Fruit fly (Drosophila melanogaster) whole organism, embryonic: ENCODE data around the gene Cyp1.

Experiments
- Adf1 ChIP-seq: fragments of 200-800 bp; sonication (Bioruptor generic); IDR thresholded peaks from 2 replicates; pipeline ENCODE4 v1.3.6; 2022; ENCODE audit warnings: missing biosample characterization, missing genetic modification characterization
- Aef1 ChIP-seq: fragments of 200-800 bp; sonication (Bioruptor generic); IDR thresholded peaks from 3 replicates; pipeline ENCODE4 v1.3.6; 2022; ENCODE audit warnings: missing biosample characterization, missing genetic modification characterization
- Atf3 ChIP-seq: fragments of 200-800 bp; sonication (Bioruptor generic); optimal IDR thresholded peaks from 3 replicates; lab custom pipeline; 2016; ENCODE audit warnings: missing biosample characterization, missing genetic modification characterization
- CG10462 ChIP-seq: fragments of 200-800 bp; sonication (Bioruptor generic); optimal IDR thresholded peaks from 2 replicates; lab custom pipeline; 2016; ENCODE audit warnings: missing biosample characterization, missing genetic modification characterization
- CG11247 ChIP-seq: fragments of 200-800 bp; sonication (Bioruptor generic); IDR thresholded peaks from 2 replicates; pipeline ENCODE4 v1.3.6; 2022; ENCODE audit warnings: missing biosample characterization, missing genetic modification characterization
- CG11504 ChIP-seq: fragments of 200-800 bp; sonication (Bioruptor generic); optimal IDR thresholded peaks from 3 replicates; lab custom pipeline; 2019; ENCODE audit warnings: missing biosample characterization, mild to moderate bottlenecking, missing genetic modification characterization, moderate library complexity
- CG13123 ChIP-seq: fragments of 200-800 bp; sonication (Bioruptor generic); optimal IDR thresholded peaks from 2 replicates; lab custom pipeline; 2016; ENCODE audit warnings: missing biosample characterization, missing genetic modification characterization
- CG13775 ChIP-seq: fragments of 200-800 bp; sonication (Bioruptor generic); optimal IDR thresholded peaks from 3 replicates; lab custom pipeline; 2017; ENCODE audit warnings: missing biosample characterization, mild to moderate bottlenecking, missing genetic modification characterization
- CG14050 ChIP-seq: fragments of 200-800 bp; sonication (Bioruptor generic); IDR thresholded peaks from 3 replicates; pipeline ENCODE4 v1.3.6; 2022; ENCODE audit warnings: missing biosample characterization, missing genetic modification characterization
- CG14710 ChIP-seq: fragments of 200-800 bp; sonication (Bioruptor generic); optimal IDR thresholded peaks from 3 replicates; lab custom pipeline; 2019; ENCODE audit warnings: missing biosample characterization, mild to moderate bottlenecking, missing genetic modification characterization, moderate library complexity
- CG15696 ChIP-seq: fragments of 200-800 bp; sonication (Bioruptor generic); optimal IDR thresholded peaks from 2 replicates; lab custom pipeline; 2019; ENCODE audit warnings: missing biosample characterization, mild to moderate bottlenecking, missing genetic modification characterization, moderate library complexity
- CG16813 ChIP-seq: fragments of 200-800 bp; sonication (Bioruptor generic); IDR thresholded peaks from 3 replicates; pipeline ENCODE4 v1.3.6; 2022; ENCODE audit warnings: missing biosample characterization, missing genetic modification characterization; ENCODE audit not compliant: partially characterized antibody
- CG17359 ChIP-seq: fragments of 200-800 bp; sonication (Bioruptor generic); optimal IDR thresholded peaks from 3 replicates; lab custom pipeline; 2018; ENCODE audit warnings: missing biosample characterization, mild to moderate bottlenecking, missing genetic modification characterization, moderate library complexity
- CG32767 ChIP-seq: fragments of 200-800 bp; sonication (Bioruptor generic); IDR thresholded peaks from 2 replicates; pipeline ENCODE4 v1.3.6; 2022; ENCODE audit warnings: missing biosample characterization, missing genetic modification characterization
- CG32772 ChIP-seq: fragments of 200-800 bp; sonication (Bioruptor generic); IDR thresholded peaks from 2 replicates; pipeline ENCODE4 v1.3.6; 2022; ENCODE audit warnings: missing biosample characterization, missing genetic modification characterization
- CG4360 ChIP-seq: fragments of 200-800 bp; sonication (Bioruptor generic); IDR thresholded peaks from 2 replicates; pipeline ENCODE4 v1.3.6; 2022; ENCODE audit warnings: missing biosample characterization, missing genetic modification characterization
- CG6272 ChIP-seq: fragments of 200-800 bp; sonication (Bioruptor generic); IDR thresholded peaks from 2 replicates; pipeline ENCODE4 v1.3.6; 2022; ENCODE audit warnings: missing biosample characterization, missing genetic modification characterization
- CG7745 ChIP-seq: fragments of 200-800 bp; sonication (Bioruptor generic); optimal IDR thresholded peaks from 2 replicates; lab custom pipeline; 2018; ENCODE audit warnings: missing biosample characterization, mild to moderate bottlenecking, missing genetic modification characterization, moderate library complexity
- CG8944 ChIP-seq: fragments of 200-800 bp; sonication (Bioruptor generic); optimal IDR thresholded peaks from 3 replicates; lab custom pipeline; 2016; ENCODE audit warnings: missing biosample characterization, missing genetic modification characterization
- CG9215 ChIP-seq: fragments of 200-800 bp; sonication (Bioruptor generic); IDR thresholded peaks from 2 replicates; pipeline ENCODE4 v1.3.6; 2022; ENCODE audit warnings: missing biosample characterization, missing genetic modification characterization
- CG9437 ChIP-seq: fragments of 200-800 bp; sonication (Bioruptor generic); optimal IDR thresholded peaks from 2 replicates; lab custom pipeline; 2018; ENCODE audit warnings: missing biosample characterization, mild to moderate bottlenecking, missing genetic modification characterization
- CG9797 ChIP-seq: fragments of 200-800 bp; sonication (Bioruptor generic); optimal IDR thresholded peaks from 3 replicates; lab custom pipeline; 2018; ENCODE audit warnings: missing biosample characterization, mild to moderate bottlenecking, missing genetic modification characterization
- Camta ChIP-seq: fragments of 200-800 bp; sonication (Bioruptor generic); optimal IDR thresholded peaks from 2 replicates; lab custom pipeline; 2016; ENCODE audit warnings: missing biosample characterization, missing genetic modification characterization
- CrebB ChIP-seq: fragments of 200-800 bp; sonication (Bioruptor generic); optimal IDR thresholded peaks from 3 replicates; lab custom pipeline; 2018; ENCODE audit warnings: missing biosample characterization, mild to moderate bottlenecking, missing genetic modification characterization
- Dek ChIP-seq: fragments of 200-800 bp; sonication (Bioruptor generic); optimal IDR thresholded peaks from 3 replicates; lab custom pipeline; 2019; ENCODE audit warnings: missing biosample characterization, mild to moderate bottlenecking, missing genetic modification characterization, moderate library complexity
- HLHmδ ChIP-seq: fragments of 200-800 bp; sonication (Bioruptor generic); optimal IDR thresholded peaks from 2 replicates; lab custom pipeline; 2018; ENCODE audit warnings: missing biosample characterization, mild to moderate bottlenecking, missing genetic modification characterization, moderate library complexity
- Hand ChIP-seq: fragments of 200-800 bp; sonication (Bioruptor generic); optimal IDR thresholded peaks from 2 replicates; lab custom pipeline; 2017; ENCODE audit warnings: mild to moderate bottlenecking, missing biosample characterization, missing genetic modification reagents, missing genetic modification characterization
- Hey ChIP-seq: fragments of 200-800 bp; sonication (Bioruptor generic); optimal IDR thresholded peaks from 3 replicates; lab custom pipeline; 2018; ENCODE audit warnings: missing biosample characterization, mild to moderate bottlenecking, missing genetic modification characterization
- Lim3 ChIP-seq: fragments of 200-800 bp; sonication (Bioruptor generic); IDR thresholded peaks from 2 replicates; pipeline ENCODE4 v1.3.6; 2022; ENCODE audit warnings: missing biosample characterization, missing genetic modification characterization
- Max ChIP-seq: fragments of 200-800 bp; sonication (Bioruptor generic); optimal IDR thresholded peaks from 2 replicates; lab custom pipeline; 2016; ENCODE audit warnings: missing biosample characterization, mild to moderate bottlenecking, missing genetic modification characterization
- Sry-δ ChIP-seq: fragments of 200-800 bp; sonication (Bioruptor generic); optimal IDR thresholded peaks from 2 replicates; lab custom pipeline; 2016; ENCODE audit warnings: missing biosample characterization, missing genetic modification characterization
- TFAM ChIP-seq: fragments of 200-800 bp; sonication (Bioruptor generic); optimal IDR thresholded peaks from 2 replicates; lab custom pipeline; 2017; ENCODE audit warnings: missing biosample characterization, missing genetic modification characterization, inconsistent platforms
- Vsx1 ChIP-seq: fragments of 200-800 bp; sonication (Bioruptor generic); optimal IDR thresholded peaks from 2 replicates; lab custom pipeline; 2017; ENCODE audit warnings: missing biosample characterization, mild to moderate bottlenecking, missing genetic modification characterization, missing genetic modification reagents
- Xrp1 ChIP-seq: fragments of 200-800 bp; sonication (Bioruptor generic); IDR thresholded peaks from 2 replicates; pipeline ENCODE4 v1.3.6; 2022; ENCODE audit warnings: missing biosample characterization, missing genetic modification characterization
- ab ChIP-seq: fragments of 200-800 bp; sonication (Bioruptor generic); optimal IDR thresholded peaks from 2 replicates; lab custom pipeline; 2016; ENCODE audit warnings: missing biosample characterization, missing genetic modification characterization
- bcd ChIP-seq: fragments of 200-800 bp; sonication (Bioruptor generic); optimal IDR thresholded peaks from 2 replicates; lab custom pipeline; 2017; ENCODE audit warnings: missing biosample characterization, mild to moderate bottlenecking, missing genetic modification characterization
- bowl ChIP-seq: fragments of 200-800 bp; sonication (Bioruptor generic); IDR thresholded peaks from 2 replicates; pipeline ENCODE4 v1.3.6; 2022; ENCODE audit warnings: missing biosample characterization, missing genetic modification characterization
- cg ChIP-seq: fragments of 200-800 bp; sonication (Bioruptor generic); optimal IDR thresholded peaks from 3 replicates; lab custom pipeline; 2019; ENCODE audit warnings: missing biosample characterization, mild to moderate bottlenecking, missing genetic modification characterization, moderate library complexity
- chif ChIP-seq, 2 experiments: fragments of 200-800 bp; sonication (Bioruptor generic); optimal IDR thresholded peaks; 3 replicates each; lab custom pipeline; 2016; ENCODE audit warnings: missing biosample characterization in 2 of 2, missing genetic modification characterization in 2 of 2
- chinmo ChIP-seq: fragments of 200-800 bp; sonication (Bioruptor generic); IDR thresholded peaks from 4 replicates; pipeline ENCODE4 v1.3.6; 2022; ENCODE audit warnings: missing biosample characterization, missing genetic modification characterization; ENCODE audit not compliant: partially characterized antibody
- dmrt11E ChIP-seq: fragments of 200-800 bp; sonication (Bioruptor generic); optimal IDR thresholded peaks from 3 replicates; lab custom pipeline; 2018; ENCODE audit warnings: missing biosample characterization, mild to moderate bottlenecking, missing genetic modification characterization, moderate library complexity
- eve ChIP-seq, 2 experiments: fragments of >200 bp; optimal IDR thresholded peaks; 2 replicates each; lab custom pipeline; 2017; ENCODE audit warnings: missing biosample characterization in 2 of 2, missing genetic modification characterization in 2 of 2
- gem ChIP-seq: fragments of 200-800 bp; sonication (Bioruptor generic); optimal IDR thresholded peaks from 2 replicates; lab custom pipeline; 2019; ENCODE audit warnings: missing biosample characterization, mild to moderate bottlenecking, missing genetic modification characterization, moderate library complexity
- gt ChIP-seq: fragments of 200-800 bp; sonication (Bioruptor generic); IDR thresholded peaks from 2 replicates; pipeline ENCODE4 v1.3.6; 2022; ENCODE audit warnings: missing biosample characterization, missing genetic modification characterization
- oc ChIP-seq: fragments of 200-800 bp; sonication (Bioruptor generic); optimal IDR thresholded peaks from 2 replicates; lab custom pipeline; 2018; ENCODE audit warnings: missing biosample characterization, mild to moderate bottlenecking, missing genetic modification characterization, moderate library complexity
- salm ChIP-seq: fragments of 200-800 bp; sonication (Bioruptor generic); optimal IDR thresholded peaks from 2 replicates; lab custom pipeline; 2018; ENCODE audit warnings: missing biosample characterization, mild to moderate bottlenecking, missing genetic modification characterization
- sd ChIP-seq: fragments of 200-800 bp; sonication (Bioruptor generic); optimal IDR thresholded peaks from 3 replicates; lab custom pipeline; 2018; ENCODE audit warnings: missing biosample characterization, mild to moderate bottlenecking, missing genetic modification characterization, moderate library complexity
- sima ChIP-seq: fragments of 200-800 bp; sonication (Bioruptor generic); optimal IDR thresholded peaks from 2 replicates; lab custom pipeline; 2016; ENCODE audit warnings: missing biosample characterization, missing genetic modification characterization
- ssp ChIP-seq: fragments of 200-800 bp; sonication (Bioruptor generic); IDR thresholded peaks from 2 replicates; pipeline ENCODE4 v1.3.6; 2022; ENCODE audit warnings: missing biosample characterization, missing genetic modification characterization
- tll ChIP-seq, 2 experiments: fragments of 200-800 bp in 1 of 2; fragments of >200 bp in 1 of 2; sonication (Bioruptor generic) in 1 of 2; optimal IDR thresholded peaks; 2 replicates each; lab custom pipeline; 2017 to 2019; ENCODE audit warnings: missing biosample characterization in 2 of 2, missing genetic modification characterization in 2 of 2, mild to moderate bottlenecking in 1 of 2, moderate library complexity in 1 of 2

Gene Cyp1

DNA sequence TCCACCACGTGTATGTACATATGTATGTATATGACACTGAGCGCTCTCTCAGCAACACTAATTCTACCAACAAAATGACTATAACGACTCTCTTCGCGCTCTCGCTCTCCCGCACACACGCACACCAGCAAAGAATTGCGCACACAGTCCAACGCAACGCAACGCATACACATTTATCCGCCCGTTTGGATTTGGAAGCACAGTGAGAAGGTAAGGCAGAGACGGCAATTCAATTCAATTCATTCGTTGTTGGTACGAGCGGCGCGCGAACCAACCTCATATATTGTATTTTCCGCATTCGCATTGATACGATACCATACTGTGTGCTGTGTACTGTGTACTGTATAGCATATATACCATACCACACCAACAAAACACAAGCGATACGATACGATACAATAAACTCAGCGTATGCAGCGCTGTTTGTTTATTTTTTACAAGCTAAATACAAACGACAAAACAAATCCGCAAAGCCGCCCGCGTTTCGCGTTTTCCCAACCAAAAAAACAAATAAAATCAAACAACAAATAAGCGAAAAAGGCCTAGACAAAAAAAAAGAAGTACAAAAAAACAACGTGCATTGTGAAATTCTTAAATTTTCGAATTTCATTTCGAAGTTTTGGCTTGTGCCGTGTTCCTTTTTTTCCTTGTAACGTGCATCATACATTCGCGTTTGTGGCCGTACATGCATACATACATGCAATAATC, 13.4 kb upstream of the Cyp1 start, which contains the start of the genes CG9921 and Dsp1 (continued):
- TF ChIP-seq CG13123 (GFP tag; lab: Kevin White, UChicago) (no peak), CG9437 (GFP tag; lab: Kevin White, UChicago) (no peak), gem (no peak), ssp (no peak), TFAM (GFP tag; lab: Kevin White, UChicago) (no peak), eve (GFP tag; optimal IDR thresholded peaks at IDR 0.05; lab: Kevin White, UChicago) (peak in 1 of 2 experiments; percentile 56), Lim3 (GFP tag; lab: Robert Waterston, UW) (no peak), bcd (GFP tag; lab: Kevin White, UChicago) (no peak), Vsx1 (GFP tag; lab: Kevin White, UChicago) (no peak), Dek (tag; lab: Kevin White, UChicago) (no peak), gt (GFP tag; lab: Robert Waterston, UW) (no peak), CG4360 (no peak), tll (GFP tag; optimal IDR thresholded peaks at IDR 0.05; lab: Kevin White, UChicago) (no peak), CrebB (tag; lab: Kevin White, UChicago) (peak; percentile 38), Atf3 (GFP tag; lab: Kevin White, UChicago) (no peak), CG9215 (no peak), dmrt11E (no peak), CG14710 (tag; lab: Kevin White, UChicago) (no peak), Max (GFP tag; lab: Kevin White, UChicago) (no peak), Hey (tag; lab: Kevin White, UChicago) (no peak), salm (tag; lab: Kevin White, UChicago) (no peak), Xrp1 (GFP tag; lab: Robert Waterston, UW) (no peak), ab (no peak), CG14050 (GFP tag; lab: Robert Waterston, UW) (no peak), chif (GFP tag; optimal IDR thresholded peaks at IDR 0.05; lab: Kevin White, UChicago) (no peak), sd (tag; lab: Kevin White, UChicago) (no peak), CG11247 (no peak), CG16813 (GFP tag; lab: Robert Waterston, UW) (no peak), CG32767 (peak; percentile 90), CG13775 (GFP tag; lab: Kevin White, UChicago) (no peak), CG15696 (tag; lab: Kevin White, UChicago) (no peak), CG32772 (GFP tag; lab: Robert Waterston, UW) (no peak), Sry-δ (GFP tag; lab: Kevin White, UChicago) (no peak), CG10462 (no peak), CG7745 (tag; lab: Kevin White, UChicago) (no peak), oc (no peak), CG9797 (GFP tag; lab: Kevin White, UChicago) (no peak), bowl (GFP tag; lab: Robert Waterston, UW) (no peak), Camta (no peak), Adf1 (GFP tag; lab: Robert Waterston, UW) (no peak), CG11504 (tag; lab: Kevin White, UChicago) (no peak), CG17359 (tag; lab: Kevin White, UChicago) (peak; percentile 9), HLHmδ (GFP tag; lab: Kevin White, UChicago) (peak; percentile 90), Aef1 (GFP tag; lab: Robert Waterston, UW) (peak; percentile 38; the same call in 2 of the 3 replicates), CG8944 (GFP tag; lab: Kevin White, UChicago) (no peak), sima (no peak), Hand (GFP tag; lab: Kevin White, UChicago) (peak; percentile 18), cg (peak; percentile 97), CG6272 (GFP tag; lab: Robert Waterston, UW) (no peak), chinmo (GFP tag; lab: Robert Waterston, UW) (peak; percentile 95)
